Worm (Caenorhabditis elegans): ENCODE data around the gene spp-11.
A peak's percentile ranks its signal among the peaks of the same experiment; 100 is the strongest.

The spp-11 gene

ce11 chrII:6407279-6407678 is at the start of gene spp-11:
spp-11 (minus strand) TSS chrII:6407379.
- TF ChIP-seq nhr-90 (tag; optimal IDR thresholded peaks at IDR 0.05) (no peak), nhr-27 (tag; optimal IDR thresholded peaks at IDR 0.05) (no peak), nhr-179 (tag; optimal IDR thresholded peaks at IDR 0.05) (no peak), F49E8.2 (tag; optimal IDR thresholded peaks at IDR 0.05; ENCODE audit: insufficient read depth) (no peak), K11D2.4 (GFP tag; IDR thresholded peaks at IDR 0.05) (no peak), tbp1 (GFP tag; optimal IDR thresholded peaks at IDR 0.05) (no peak), ceh-79 (tag; optimal IDR thresholded peaks at IDR 0.05) (no peak), akir-1 (GFP tag; optimal IDR thresholded peaks at IDR 0.05) (no peak), Y53F4B.3 (GFP tag; IDR thresholded peaks at IDR 0.05) (no peak)

ce11 chrII:6454671-6455070 is 47.5 kb upstream of the spp-11 start, which contains the start of gene aptf-1:
aptf-1 (plus strand) TSS chrII:6454971.
- TF ChIP-seq lsy-27 (tag; optimal IDR thresholded peaks at IDR 0.05; ENCODE audit: borderline replicate concordance, insufficient read depth) (no peak), zfh-2 (GFP tag; conservative IDR thresholded peaks at IDR 0.05) (no peak), ceh-91 (GFP tag; IDR thresholded peaks at IDR 0.05) (no peak), F52B5.7 (tag; optimal IDR thresholded peaks at IDR 0.05) (no peak), cebp-1 (GFP tag; IDR thresholded peaks at IDR 0.05) (no peak), cebp-1 (tag; optimal IDR thresholded peaks at IDR 0.05) (no peak), B0336.3 (GFP tag; IDR thresholded peaks at IDR 0.05) (no peak), F10E7.11 (tag; optimal IDR thresholded peaks at IDR 0.05) (no peak), B0261.1 (tag; optimal IDR thresholded peaks at IDR 0.05) (no peak), F37B4.10 (GFP tag; IDR thresholded peaks at IDR 0.05) (no peak)

ce11 chrII:6453341-6453806 is 46.2 kb upstream of the spp-11 start, which contains the start of gene atg-16.2:
atg-16.2 (minus strand) TSS chrII:6453391.
- no peak for TF ChIP-seq ceh-27 (GFP tag; optimal IDR thresholded peaks at IDR 0.05)
- TF ChIP-seq dpl-1 (GFP tag; optimal IDR thresholded peaks at IDR 0.05) = peak; percentile 31
- TF ChIP-seq tlf-1 (GFP tag; optimal IDR thresholded peaks at IDR 0.05) = no peak
- peak; percentile 90 for TF ChIP-seq ztf-18 (tag; optimal IDR thresholded peaks at IDR 0.05)
- no peak for TF ChIP-seq C17E4.6 (GFP tag; IDR thresholded peaks at IDR 0.05)
- TF ChIP-seq hmg-1.2 (GFP tag; IDR thresholded peaks at IDR 0.05) = peak; percentile 19; the same call in 1 of the 2 replicates
- no peak for TF ChIP-seq lsl-1 (GFP tag; optimal IDR thresholded peaks at IDR 0.05)
- TF ChIP-seq ekl-4 (GFP tag; IDR thresholded peaks at IDR 0.05) = no peak
- TF ChIP-seq dox-1 (GFP tag; IDR thresholded peaks at IDR 0.05) = 0 out of 2 replicates have a peak, but pooled peaks have one; percentile 50
- TF ChIP-seq efl-1 (GFP tag; optimal IDR thresholded peaks at IDR 0.05) = peak; percentile 32
- TF ChIP-seq rpc-1 (optimal IDR thresholded peaks at IDR 0.05) = no peak
- TF ChIP-seq rpc-1 (tag; optimal IDR thresholded peaks at IDR 0.05) = no peak
- TF ChIP-seq ceh-58 (GFP tag; IDR thresholded peaks at IDR 0.05) = no peak
- peak; percentile 74 for TF ChIP-seq nhr-80 (tag; optimal IDR thresholded peaks at IDR 0.05)
- TF ChIP-seq ztf-26 (tag; optimal IDR thresholded peaks at IDR 0.05) = no peak
- TF ChIP-seq mel-28 (tag; optimal IDR thresholded peaks at IDR 0.05; ENCODE audit: borderline replicate concordance) = no peak
- no peak for TF ChIP-seq nhr-90 (tag; optimal IDR thresholded peaks at IDR 0.05)
- peak in 1 of 3 experiments; percentile 31 for TF ChIP-seq lin-35 (GFP tag; optimal IDR thresholded peaks at IDR 0.05)
- 0 out of 2 replicates have a peak, but pooled peaks have one; percentile 23 for TF ChIP-seq rcor-1 (GFP tag; IDR thresholded peaks at IDR 0.05)
- peak; percentile 69 for TF ChIP-seq attf-5 (GFP tag; optimal IDR thresholded peaks at IDR 0.05)

Data from whole organism, young adult.